Worm (Caenorhabditis elegans) whole organism, young adult: Measurements from ENCODE around the gene zig-4.

ENCODE experiments used
- D2030.7 ChIP-seq: fragments of 200-800 bp; sonication (Bioruptor generic); IDR thresholded peaks from 2 replicates; pipeline ENCODE4 v1.3.6; 2022; ENCODE audit warnings: missing genetic modification reagents, missing genetic modification characterization, missing compliant biosample characterization
- F22D6.2 ChIP-seq: sonication (generic microtip); optimal IDR thresholded peaks from 2 replicates; lab custom pipeline; 2016; ENCODE audit warnings: mild to moderate bottlenecking, missing genetic modification characterization, missing compliant biosample characterization
- F49E8.2 ChIP-seq: sonication (generic microtip); optimal IDR thresholded peaks from 3 replicates; lab custom pipeline; 2017; ENCODE audit warnings: missing genetic modification characterization, mild to moderate bottlenecking, missing compliant biosample characterization, antibody characterized with exemption, moderate library complexity; ENCODE audit not compliant: insufficient read depth
- K11D2.4 ChIP-seq: fragments of 200-800 bp; sonication (Bioruptor generic); IDR thresholded peaks from 2 replicates; pipeline ENCODE4 v1.3.6; 2022; ENCODE audit warnings: missing genetic modification reagents, missing genetic modification characterization, missing compliant biosample characterization
- T07F8.4 ChIP-seq: sonication (generic microtip); optimal IDR thresholded peaks from 2 replicates; lab custom pipeline; 2016; ENCODE audit warnings: mild to moderate bottlenecking, missing genetic modification characterization, moderate library complexity, missing compliant biosample characterization
- Y56A3A.18 ChIP-seq: fragments of 200-800 bp; sonication (Bioruptor generic); IDR thresholded peaks from 2 replicates; pipeline ENCODE4 v1.3.6; 2022; ENCODE audit warnings: missing genetic modification reagents, missing genetic modification characterization, missing compliant biosample characterization
- ZK185.1 ChIP-seq: sonication (generic microtip); optimal IDR thresholded peaks from 2 replicates; lab custom pipeline; 2016; ENCODE audit warnings: mild to moderate bottlenecking, missing genetic modification characterization, missing compliant biosample characterization; ENCODE audit not compliant: poor library complexity, severe bottlenecking
- athp-1 ChIP-seq: sonication (generic microtip); optimal IDR thresholded peaks from 2 replicates; lab custom pipeline; 2017; ENCODE audit warnings: mild to moderate bottlenecking, missing genetic modification characterization, missing compliant biosample characterization
- bed-2 ChIP-seq: fragments of 200-800 bp; sonication (Bioruptor generic); IDR thresholded peaks from 2 replicates; pipeline ENCODE4 v1.3.6; 2022; ENCODE audit warnings: missing genetic modification reagents, missing genetic modification characterization, missing compliant biosample characterization
- ceh-27 ChIP-seq: fragments of 200-800 bp; sonication (Bioruptor generic); optimal IDR thresholded peaks from 2 replicates; lab custom pipeline; 2018; ENCODE audit warnings: mild to moderate bottlenecking, missing genetic modification characterization, moderate library complexity, missing compliant biosample characterization
- ceh-40 ChIP-seq: fragments of 200-800 bp; sonication (Bioruptor generic); IDR thresholded peaks from 2 replicates; pipeline ENCODE4 v1.3.6; 2022; ENCODE audit warnings: missing genetic modification characterization, missing compliant biosample characterization
- ceh-58 ChIP-seq: fragments of 200-800 bp; sonication (Bioruptor generic); IDR thresholded peaks from 2 replicates; pipeline ENCODE4 v1.3.6; 2022; ENCODE audit warnings: missing genetic modification characterization, missing compliant biosample characterization
- chd-7 ChIP-seq: sonication (generic microtip); optimal IDR thresholded peaks from 2 replicates; lab custom pipeline; 2016; ENCODE audit warnings: mild to moderate bottlenecking, missing genetic modification characterization, moderate library complexity, missing compliant biosample characterization
- dpff-1 ChIP-seq: sonication (generic microtip); optimal IDR thresholded peaks from 2 replicates; lab custom pipeline; 2017; ENCODE audit warnings: mild to moderate bottlenecking, missing genetic modification characterization, missing compliant biosample characterization
- efl-1 ChIP-seq: fragments of 150-350 bp; optimal IDR thresholded peaks from 2 replicates; lab custom pipeline; 2014; ENCODE audit warnings: missing biosample characterization, missing genetic modification reagents, missing genetic modification characterization
- egl-18 ChIP-seq: fragments of 200-800 bp; sonication (Bioruptor generic); IDR thresholded peaks from 2 replicates; pipeline ENCODE4 v1.3.6; 2022; ENCODE audit warnings: missing genetic modification reagents, missing genetic modification characterization, missing compliant biosample characterization
- ekl-4 ChIP-seq: fragments of 200-800 bp; sonication (Bioruptor generic); IDR thresholded peaks from 2 replicates; pipeline ENCODE4 v1.3.6; 2022; ENCODE audit warnings: missing genetic modification reagents, missing genetic modification characterization, missing compliant biosample characterization
- him-1 ChIP-seq: sonication (generic microtip); optimal IDR thresholded peaks from 2 replicates; lab custom pipeline; 2016; ENCODE audit warnings: missing genotype, missing genetic modification reagents, missing genetic modification characterization, missing compliant biosample characterization
- hlh-12 ChIP-seq: sonication (generic microtip); optimal IDR thresholded peaks from 2 replicates; lab custom pipeline; 2016; ENCODE audit warnings: missing genetic modification characterization, missing compliant biosample characterization
- hlh-26 ChIP-seq: fragments of 200-800 bp; sonication (Bioruptor generic); conservative IDR thresholded peaks from 2 replicates; pipeline ENCODE4 v1.3.6; 2022; ENCODE audit warnings: missing genetic modification reagents, missing genetic modification characterization, missing compliant biosample characterization
- let-526 ChIP-seq: fragments of 200-800 bp; sonication (Bioruptor generic); IDR thresholded peaks from 2 replicates; pipeline ENCODE4 v1.3.6; 2022; ENCODE audit warnings: missing genetic modification reagents, missing genetic modification characterization, missing compliant biosample characterization
- lin-26 ChIP-seq: fragments of 200-800 bp; sonication (Bioruptor generic); IDR thresholded peaks from 2 replicates; pipeline ENCODE4 v1.3.6; 2022; ENCODE audit warnings: missing genetic modification reagents, missing genetic modification characterization, missing compliant biosample characterization
- lin-40 ChIP-seq: sonication (generic microtip); optimal IDR thresholded peaks from 2 replicates; lab custom pipeline; 2016; ENCODE audit warnings: missing genetic modification characterization, mild to moderate bottlenecking, missing compliant biosample characterization, missing genotype, missing genetic modification reagents
- lsl-1 ChIP-seq: fragments of 200-800 bp; sonication (Bioruptor generic); optimal IDR thresholded peaks from 2 replicates; lab custom pipeline; 2018; ENCODE audit warnings: mild to moderate bottlenecking, missing genetic modification characterization, moderate library complexity, missing compliant biosample characterization
- madf-10 ChIP-seq: sonication (generic microtip); optimal IDR thresholded peaks from 2 replicates; lab custom pipeline; 2016; ENCODE audit warnings: mild to moderate bottlenecking, missing genetic modification characterization, missing compliant biosample characterization
- madf-3 ChIP-seq: fragments of 200-800 bp; sonication (Bioruptor generic); IDR thresholded peaks from 2 replicates; pipeline ENCODE4 v1.3.6; 2022; ENCODE audit warnings: missing genetic modification reagents, missing genetic modification characterization, missing compliant biosample characterization
- mel-28 ChIP-seq: sonication (generic microtip); optimal IDR thresholded peaks from 2 replicates; lab custom pipeline; 2016; ENCODE audit warnings: borderline replicate concordance, mild to moderate bottlenecking, missing genetic modification characterization, missing compliant biosample characterization
- mxl-1 ChIP-seq: sonication (generic microtip); optimal IDR thresholded peaks from 2 replicates; lab custom pipeline; 2016; ENCODE audit warnings: missing genetic modification characterization, missing compliant biosample characterization
- nfyb-1 ChIP-seq: fragments of 200-800 bp; sonication (Bioruptor generic); IDR thresholded peaks from 2 replicates; pipeline ENCODE4 v1.3.6; 2022; ENCODE audit warnings: missing genetic modification reagents, missing genetic modification characterization, missing compliant biosample characterization
- nhr-80 ChIP-seq: sonication (generic microtip); optimal IDR thresholded peaks from 2 replicates; lab custom pipeline; 2016; ENCODE audit warnings: missing genetic modification characterization, missing compliant biosample characterization
- pbrm-1 ChIP-seq: fragments of 200-800 bp; sonication (Bioruptor generic); IDR thresholded peaks from 2 replicates; pipeline ENCODE4 v1.3.6; 2022; ENCODE audit warnings: missing genetic modification reagents, missing genetic modification characterization, missing compliant biosample characterization
- pha-4 ChIP-seq: fragments of 150-350 bp; sonication (generic microtip); optimal IDR thresholded peaks from 2 replicates; lab custom pipeline; 2014; ENCODE audit warnings: missing biosample characterization, missing genetic modification reagents, missing genetic modification characterization
- rcor-1 ChIP-seq: fragments of 200-800 bp; sonication (Bioruptor generic); IDR thresholded peaks from 2 replicates; pipeline ENCODE4 v1.3.6; 2022; ENCODE audit warnings: missing genetic modification reagents, missing genetic modification characterization, missing compliant biosample characterization
- rpc-1 ChIP-seq, 2 experiments: fragments of 150-350 bp in 1 of 2; sonication (generic microtip) in 1 of 2; optimal IDR thresholded peaks; 2 replicates each; lab custom pipeline; 2014 to 2018; ENCODE audit warnings: missing biosample characterization in 1 of 2, missing genetic modification characterization in 1 of 2, missing genetic modification reagents in 1 of 2, missing genotype in 1 of 2
- snpc-1.1 ChIP-seq: sonication (generic microtip); optimal IDR thresholded peaks from 2 replicates; lab custom pipeline; 2017; ENCODE audit warnings: missing genetic modification characterization, mild to moderate bottlenecking, missing compliant biosample characterization, antibody characterized with exemption, moderate library complexity, missing genotype, missing genetic modification reagents; ENCODE audit not compliant: insufficient read depth
- snpc-3.4 ChIP-seq: sonication (generic microtip); optimal IDR thresholded peaks from 2 replicates; lab custom pipeline; 2017; ENCODE audit warnings: missing genetic modification characterization, mild to moderate bottlenecking, missing compliant biosample characterization, antibody characterized with exemption, moderate library complexity, missing genotype, missing genetic modification reagents
- snpc-4 ChIP-seq, 5 experiments: fragments of 150-350 bp in 1 of 5; sonication (generic microtip) in 4 of 5; optimal IDR thresholded peaks; 2 replicates each; lab custom pipeline; 2014 to 2018; ENCODE audit warnings: missing genetic modification characterization in 5 of 5, missing biosample characterization in 3 of 5, antibody characterized with exemption in 2 of 5, mild to moderate bottlenecking in 2 of 5, missing compliant biosample characterization in 2 of 5, missing genotype in 2 of 5, moderate library complexity in 2 of 5, missing genetic modification reagents in 1 of 5
- tbp1 ChIP-seq: fragments of 200-800 bp; sonication (Bioruptor generic); optimal IDR thresholded peaks from 2 replicates; lab custom pipeline; 2018; ENCODE audit warnings: mild to moderate bottlenecking, missing genetic modification characterization, missing compliant biosample characterization
- tbx-9 ChIP-seq: sonication (generic microtip); optimal IDR thresholded peaks from 2 replicates; lab custom pipeline; 2016; ENCODE audit warnings: borderline replicate concordance, missing genetic modification characterization, inconsistent platforms, missing compliant biosample characterization
- unc-130 ChIP-seq: sonication (generic microtip); optimal IDR thresholded peaks from 2 replicates; lab custom pipeline; 2016; ENCODE audit warnings: missing genetic modification reagents, missing genetic modification characterization, missing compliant biosample characterization
- zim-3 ChIP-seq: sonication (generic microtip); optimal IDR thresholded peaks from 2 replicates; lab custom pipeline; 2017; ENCODE audit warnings: mild to moderate bottlenecking, missing genetic modification characterization, moderate library complexity, missing compliant biosample characterization
- ztf-18 ChIP-seq: sonication (generic microtip); optimal IDR thresholded peaks from 2 replicates; lab custom pipeline; 2016; ENCODE audit warnings: missing genotype, mild to moderate bottlenecking, missing genetic modification characterization, missing compliant biosample characterization
- ztf-6 ChIP-seq: fragments of 200-800 bp; sonication (Bioruptor generic); IDR thresholded peaks from 2 replicates; pipeline ENCODE4 v1.3.6; 2022; ENCODE audit warnings: missing genetic modification reagents, missing genetic modification characterization, missing compliant biosample characterization

zig-4 gene

ce11 chrX:7901840-7902239, 23.4 kb upstream of the zig-4 start:
- no peak for TF ChIP-seq ztf-6
- no peak for TF ChIP-seq rpc-1 (optimal IDR thresholded peaks at IDR 0.05; lab: Kevin White, UChicago)
- TF ChIP-seq rpc-1 (tag; optimal IDR thresholded peaks at IDR 0.05; lab: Kevin White, UChicago): no peak
- TF ChIP-seq nhr-80: peak; percentile 77

ce11 chrX:7902976-7903375, 22.3 kb upstream of the zig-4 start, which contains the start of gene C39D10.11:
C39D10.11 (plus strand) TSS chrX:7903276.
- TF ChIP-seq tbx-9 (tag; lab: Kevin White, UChicago): no peak
- no peak for TF ChIP-seq snpc-4 (GFP tag; optimal IDR thresholded peaks at IDR 0.05; lab: Kevin White, UChicago)
- TF ChIP-seq snpc-4 (tag; optimal IDR thresholded peaks at IDR 0.05; lab: Kevin White, UChicago): no peak
- no peak for TF ChIP-seq ztf-18
- no peak for TF ChIP-seq hlh-26
- TF ChIP-seq efl-1: no peak
- no peak for TF ChIP-seq chd-7
- no peak for TF ChIP-seq snpc-3.4 (tag; lab: Kevin White, UChicago)
- no peak for TF ChIP-seq hlh-12 (tag; lab: Kevin White, UChicago)
- no peak for TF ChIP-seq ekl-4 (GFP tag; lab: Robert Waterston, UW)
- TF ChIP-seq T07F8.4 (tag; lab: Kevin White, UChicago): no peak
- no peak for TF ChIP-seq lin-40 (tag; lab: Kevin White, UChicago)
- TF ChIP-seq pbrm-1 (GFP tag; lab: Robert Waterston, UW): no peak
- no peak for TF ChIP-seq pha-4 (tag; lab: Kevin White, UChicago)
- no peak for TF ChIP-seq egl-18 (GFP tag; lab: Robert Waterston, UW)
- no peak for TF ChIP-seq madf-3 (GFP tag; lab: Robert Waterston, UW)
- no peak for TF ChIP-seq ZK185.1
- no peak for TF ChIP-seq ceh-58 (GFP tag; lab: Robert Waterston, UW)
- no peak for TF ChIP-seq ceh-27 (GFP tag; lab: Kevin White, UChicago)

ce11 chrX:7906430-7907014, 18.7 kb upstream of the zig-4 start, which contains the start of gene C39D10.1:
C39D10.1 (plus strand) TSS chrX:7906964.
- no peak for TF ChIP-seq zim-3
- peak; percentile 24; the same call in 1 of the 2 replicates for TF ChIP-seq pbrm-1 (GFP tag; lab: Robert Waterston, UW)
- TF ChIP-seq dpff-1: no peak
- TF ChIP-seq mel-28 (tag; lab: Kevin White, UChicago): no peak
- no peak for TF ChIP-seq let-526 (GFP tag; lab: Robert Waterston, UW)
- TF ChIP-seq snpc-1.1 (tag; lab: Kevin White, UChicago): peak; percentile 12
- 0 out of 2 replicates have a peak, but pooled peaks have one; percentile 37 for TF ChIP-seq nfyb-1
- TF ChIP-seq bed-2 (GFP tag; lab: Robert Waterston, UW): no peak
- TF ChIP-seq lin-40 (tag; lab: Kevin White, UChicago): peak; percentile 8
- peak; percentile 9 for TF ChIP-seq F22D6.2 (tag; lab: Kevin White, UChicago)
- TF ChIP-seq ceh-27 (GFP tag; lab: Kevin White, UChicago): no peak
- no peak for TF ChIP-seq F49E8.2 (tag; lab: Kevin White, UChicago)
- TF ChIP-seq ztf-18: peak; percentile 34
- TF ChIP-seq lsl-1: no peak
- peak; percentile 64 for TF ChIP-seq D2030.7 (GFP tag; lab: Robert Waterston, UW)
- TF ChIP-seq unc-130 (GFP tag; lab: Kevin White, UChicago): no peak
- no peak for TF ChIP-seq egl-18 (GFP tag; lab: Robert Waterston, UW)
- TF ChIP-seq K11D2.4: no peak
- peak; percentile 86 for TF ChIP-seq lin-26 (GFP tag; lab: Robert Waterston, UW)
- 0 out of 2 replicates have a peak, but pooled peaks have one; percentile 47 for TF ChIP-seq ceh-40 (GFP tag; lab: Robert Waterston, UW)
- no peak for TF ChIP-seq efl-1
- peak; percentile 15 for TF ChIP-seq mxl-1 (tag; lab: Kevin White, UChicago)
- TF ChIP-seq athp-1 (tag; lab: Kevin White, UChicago): no peak
- peak; percentile 76 for TF ChIP-seq him-1 (tag; lab: Kevin White, UChicago)
- TF ChIP-seq pha-4 (tag; lab: Kevin White, UChicago): no peak
- TF ChIP-seq tbp1 (GFP tag; lab: Kevin White, UChicago): peak; percentile 91
- TF ChIP-seq madf-10: peak; percentile 21
- TF ChIP-seq rcor-1: 0 out of 2 replicates have a peak, but pooled peaks have one; percentile 15
- 0 out of 2 replicates have a peak, but pooled peaks have one; percentile 55 for TF ChIP-seq Y56A3A.18 (GFP tag; lab: Robert Waterston, UW)
